Worm (Caenorhabditis elegans) whole organism, L1 larva: ENCODE data around the gene cup-15.

Experiments
- ama-1 ChIP-seq: fragments of 150-350 bp; optimal IDR thresholded peaks from 2 replicates; lab custom pipeline; 2014
- jun-1 ChIP-seq: fragments of 150-350 bp; optimal IDR thresholded peaks from 2 replicates; lab custom pipeline; 2014; ENCODE audit warnings: missing biosample characterization, missing genetic modification reagents, missing genetic modification characterization
- nhr-237 ChIP-seq: fragments of 150-350 bp; optimal IDR thresholded peaks from 2 replicates; lab custom pipeline; 2014; ENCODE audit warnings: missing biosample characterization, missing genetic modification characterization
- nhr-76 ChIP-seq: sonication (generic microtip); optimal IDR thresholded peaks from 2 replicates; lab custom pipeline; 2017; ENCODE audit warnings: missing biosample characterization, missing genetic modification characterization
- snpc-4 ChIP-seq: fragments of 150-350 bp; optimal IDR thresholded peaks from 2 replicates; lab custom pipeline; 2014; ENCODE audit warnings: missing biosample characterization, missing genetic modification characterization
- tlp-1 ChIP-seq: fragments of 150-350 bp; optimal IDR thresholded peaks from 2 replicates; lab custom pipeline; 2014; ENCODE audit warnings: missing biosample characterization, missing genetic modification characterization
- unc-62 ChIP-seq: fragments of 150-350 bp; optimal IDR thresholded peaks from 2 replicates; lab custom pipeline; 2014; ENCODE audit warnings: missing biosample characterization, missing genetic modification reagents, missing genetic modification characterization
- zag-1 ChIP-seq: fragments of 150-350 bp; optimal IDR thresholded peaks from 2 replicates; lab custom pipeline; 2014; ENCODE audit warnings: missing biosample characterization, missing genetic modification characterization
- ztf-4 ChIP-seq: fragments of 150-350 bp; optimal IDR thresholded peaks from 2 replicates; lab custom pipeline; 2014; ENCODE audit warnings: missing biosample characterization, missing genetic modification characterization

- no peak for TF ChIP-seq ama-1 (lab: Kevin White, UChicago)
- TF ChIP-seq ztf-4 (tag; lab: Kevin White, UChicago): no peak
- no peak for TF ChIP-seq tlp-1 (tag; lab: Kevin White, UChicago)
- TF ChIP-seq nhr-237: no peak
- no peak for TF ChIP-seq snpc-4 (tag; lab: Kevin White, UChicago)
- no peak for TF ChIP-seq jun-1 (tag; lab: Kevin White, UChicago)
- TF ChIP-seq unc-62 (GFP tag; lab: Kevin White, UChicago): no peak
- TF ChIP-seq nhr-76: no peak
- TF ChIP-seq zag-1 (tag; lab: Kevin White, UChicago): no peak
Observed at ce11 chrII:9403846-9404245, 51.0 kb downstream of the cup-15 start, which contains the start of gene Y51B9A.5.
